Fruit fly (Drosophila melanogaster): Measurements from ENCODE around the gene CheA86a.

CheA86a gene

DNA sequence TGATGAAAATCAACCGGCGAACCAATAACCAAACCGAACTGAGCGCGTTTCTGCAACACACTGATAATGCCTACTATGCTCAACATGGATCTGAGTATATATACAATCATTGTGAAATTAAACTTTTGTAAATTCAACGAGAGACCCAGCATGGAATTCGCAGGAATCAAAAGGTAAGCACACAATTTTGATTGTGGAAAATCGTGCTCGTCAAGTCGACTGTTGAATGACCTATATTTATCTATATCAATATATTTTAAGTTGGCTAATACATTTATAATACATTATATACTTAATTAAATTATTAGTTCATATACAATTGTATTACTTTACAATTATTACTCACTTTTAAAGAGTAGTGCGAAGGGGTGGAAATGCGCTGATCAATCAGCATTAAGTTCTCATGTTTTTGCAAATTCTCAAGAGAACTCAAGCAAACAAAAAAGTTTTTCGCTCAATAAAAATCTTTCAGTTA lies 8.8 kb upstream of the CheA86a start, which contains the start of gene Ugt302K1 (continued):
- peak; percentile 55 for TF ChIP-seq OdsH (GFP tag; optimal IDR thresholded peaks at IDR 0.05)
- peak; percentile 67 for TF ChIP-seq Ets96B (tag; optimal IDR thresholded peaks at IDR 0.05)
- TF ChIP-seq ss (GFP tag; optimal IDR thresholded peaks at IDR 0.05), result no peak
- TF ChIP-seq net (GFP tag; optimal IDR thresholded peaks at IDR 0.05), result no peak
- no peak for TF ChIP-seq CG16779 (tag; optimal IDR thresholded peaks at IDR 0.05)
- TF ChIP-seq esn (GFP tag; optimal IDR thresholded peaks at IDR 0.05), result no peak
- peak; percentile 39 for TF ChIP-seq CG34406 (GFP tag; optimal IDR thresholded peaks at IDR 0.05)
- TF ChIP-seq CG6163 (GFP tag; IDR thresholded peaks at IDR 0.05), result peak; percentile 77; the same call in 2 of the 3 replicates
- TF ChIP-seq Eip75B (GFP tag; optimal IDR thresholded peaks at IDR 0.05), result no peak
- TF ChIP-seq CG8319 (GFP tag; optimal IDR thresholded peaks at IDR 0.05), result no peak
- peak; percentile 15 for TF ChIP-seq fd85E (GFP tag; optimal IDR thresholded peaks at IDR 0.05)
- peak; percentile 11 for TF ChIP-seq Sox14 (GFP tag; optimal IDR thresholded peaks at IDR 0.05)
- TF ChIP-seq Gug (GFP tag; IDR thresholded peaks at IDR 0.05), result no peak
- peak; percentile 61 for TF ChIP-seq CG3919 (GFP tag; optimal IDR thresholded peaks at IDR 0.05)
- peak; percentile 19 for TF ChIP-seq CG6792 (GFP tag; optimal IDR thresholded peaks at IDR 0.05)
- TF ChIP-seq CG32006 (GFP tag; optimal IDR thresholded peaks at IDR 0.05), result no peak

DNA sequence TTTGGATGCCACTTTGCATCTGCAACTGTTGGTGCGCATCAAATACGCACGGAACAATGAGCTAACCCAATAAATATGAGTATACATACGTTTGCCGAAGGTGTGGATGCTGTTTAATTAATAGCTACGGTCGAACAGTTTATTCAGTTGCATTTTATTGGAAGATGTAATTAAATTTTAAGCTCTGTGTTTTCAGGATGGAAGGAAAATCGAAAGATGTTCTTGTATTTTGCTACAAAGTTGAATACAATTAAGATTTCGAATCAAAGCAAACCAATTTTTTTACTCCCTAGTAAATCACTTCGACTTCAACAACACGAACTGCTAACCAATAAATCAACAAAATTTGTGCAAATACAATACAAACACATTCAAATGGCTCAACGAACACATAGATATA lies 8.2 kb downstream of the CheA86a start, which contains the start of gene mAcon2:
TSS of gene mAcon2 (plus strand) at position 301 of the 400 bp plus-strand sequence.
- TF ChIP-seq CG6854 (GFP tag; optimal IDR thresholded peaks at IDR 0.05) (no peak), Sox102F (GFP tag; optimal IDR thresholded peaks at IDR 0.05) (no peak), CG11902 (GFP tag; optimal IDR thresholded peaks at IDR 0.05) (no peak), Smox (GFP tag; optimal IDR thresholded peaks at IDR 0.05) (no peak), dac (GFP tag; optimal IDR thresholded peaks at IDR 0.05) (no peak), CG15336 (GFP tag; IDR thresholded peaks at IDR 0.05) (no peak), achi (GFP tag; optimal IDR thresholded peaks at IDR 0.05) (no peak), spab (GFP tag; optimal IDR thresholded peaks at IDR 0.05) (no peak), CG7368 (GFP tag; optimal IDR thresholded peaks at IDR 0.05) (no peak)

DNA sequence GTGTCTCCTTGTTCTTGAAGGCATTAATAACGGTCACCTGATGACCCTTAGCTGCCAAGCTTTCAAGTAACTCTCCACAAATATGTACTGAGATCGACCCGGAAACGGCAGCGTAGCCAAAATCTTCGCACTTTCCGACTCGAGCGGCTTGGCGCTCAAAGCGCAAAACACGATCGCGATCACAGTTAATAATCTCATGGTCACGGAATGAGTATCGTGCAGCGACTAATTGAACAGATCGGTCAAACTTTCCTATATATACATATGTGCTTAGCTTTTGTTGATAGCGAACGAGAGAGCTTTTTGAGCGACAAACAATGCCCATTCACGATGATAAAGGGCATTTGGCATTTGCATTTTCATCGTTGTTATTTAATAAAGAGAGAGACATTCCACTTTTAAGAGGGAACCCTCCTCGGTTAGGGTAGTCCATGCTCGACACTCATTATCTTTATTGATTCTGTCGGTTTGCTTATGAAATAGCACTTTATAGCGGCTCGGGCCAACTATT lies 16.9 kb downstream of the CheA86a start, which contains the start of gene Ugt35C1:
TSS of gene Ugt35C1 (minus strand) at position 213 of the 511 bp plus-strand sequence.
- TF ChIP-seq svp (GFP tag) (peak; percentile 33), Eip75B (GFP tag; optimal IDR thresholded peaks at IDR 0.05) (no peak), CG3032 (tag; optimal IDR thresholded peaks at IDR 0.05) (no peak)

DNA sequence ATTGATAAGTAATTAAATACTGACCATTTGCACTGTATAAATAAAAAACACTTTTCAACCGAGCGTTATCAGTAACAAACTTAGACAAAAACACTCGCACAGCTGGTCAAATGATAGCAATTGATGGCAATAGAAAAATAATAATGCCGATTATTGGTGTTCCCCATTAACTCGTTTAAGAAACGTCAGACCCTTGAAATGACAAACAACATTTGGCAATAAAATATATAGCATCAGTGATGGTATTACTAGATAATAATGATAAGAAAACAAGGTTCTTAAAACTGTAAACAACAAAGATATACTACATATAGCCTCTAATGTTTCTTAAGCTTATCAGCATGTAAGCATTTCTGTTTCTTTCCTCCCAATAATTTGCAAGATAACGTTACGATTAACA lies 18.7 kb downstream of the CheA86a start:
- TF ChIP-seq Sox15 (GFP tag; optimal IDR thresholded peaks at IDR 0.05) (no peak), CG8319 (GFP tag; optimal IDR thresholded peaks at IDR 0.05) (no peak), acj6 (GFP tag; optimal IDR thresholded peaks at IDR 0.05) (no peak), CG16779 (tag; optimal IDR thresholded peaks at IDR 0.05) (no peak), CG8632 (GFP tag; optimal IDR thresholded peaks at IDR 0.05) (no peak), esn (GFP tag; optimal IDR thresholded peaks at IDR 0.05) (no peak), CG6792 (GFP tag; optimal IDR thresholded peaks at IDR 0.05) (no peak), CG3919 (GFP tag; optimal IDR thresholded peaks at IDR 0.05) (no peak), achi (GFP tag; optimal IDR thresholded peaks at IDR 0.05) (no peak), eg (GFP tag; IDR thresholded peaks at IDR 0.05) (no peak), svp (GFP tag) (no peak), CG8119 (GFP tag; IDR thresholded peaks at IDR 0.05) (no peak), Sox102F (GFP tag; optimal IDR thresholded peaks at IDR 0.05) (no peak), Smox (GFP tag; optimal IDR thresholded peaks at IDR 0.05) (no peak)

DNA sequence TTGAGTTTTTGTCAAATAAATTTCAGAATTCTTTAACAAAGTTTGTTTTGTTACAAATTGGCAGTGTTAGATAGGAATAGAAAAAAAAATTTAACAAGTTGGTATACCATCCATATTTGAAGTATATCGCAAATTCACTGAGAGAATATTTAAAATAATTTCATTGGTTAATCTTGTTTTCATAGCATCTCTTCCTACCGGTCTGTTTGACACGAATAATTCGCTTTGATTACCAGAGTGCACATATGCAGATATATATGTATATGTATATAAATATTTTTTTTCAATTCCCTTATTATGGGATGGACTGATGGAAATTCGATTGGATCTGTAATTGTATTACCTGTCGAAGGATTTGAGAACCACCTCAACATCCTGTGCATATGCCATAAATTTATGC lies 29.4 kb downstream of the CheA86a start, which contains the start of gene SdhCL:
TSS of gene SdhCL (minus strand) at position 101 of the 400 bp plus-strand sequence.
- no peak for TF ChIP-seq Eip78C (GFP tag)
- no peak for TF ChIP-seq pdm3 (GFP tag; optimal IDR thresholded peaks at IDR 0.05)
- no peak for TF ChIP-seq CG7368 (GFP tag; optimal IDR thresholded peaks at IDR 0.05)
- TF ChIP-seq lz (GFP tag; optimal IDR thresholded peaks at IDR 0.05), result no peak
- no peak for TF ChIP-seq CG6792 (GFP tag; optimal IDR thresholded peaks at IDR 0.05)
- no peak for TF ChIP-seq cyc (GFP tag; optimal IDR thresholded peaks at IDR 0.05)
- no peak for TF ChIP-seq Eip93F (GFP tag; optimal IDR thresholded peaks at IDR 0.05)
- TF ChIP-seq topi (GFP tag; optimal IDR thresholded peaks at IDR 0.05), result no peak
- no peak for TF ChIP-seq Hr4 (GFP tag; optimal IDR thresholded peaks at IDR 0.05)
- no peak for TF ChIP-seq Sox102F (GFP tag; optimal IDR thresholded peaks at IDR 0.05)
- no peak for TF ChIP-seq svp (GFP tag)
- no peak for TF ChIP-seq spab (GFP tag; optimal IDR thresholded peaks at IDR 0.05)
- no peak for TF ChIP-seq fkh (GFP tag; optimal IDR thresholded peaks at IDR 0.05)
